Fruit fly (Drosophila melanogaster): ENCODE measurements around the gene Xport-A.
A peak's percentile ranks its signal among the peaks of the same experiment; 100 is the strongest.

Gene Xport-A

dm6 chr3R:19909541-19910182 lies 5.5 kb downstream of the Xport-A start:
- TF ChIP-seq usp (GFP tag; optimal IDR thresholded peaks at IDR 0.05), result no peak
- no peak for TF ChIP-seq Hnf4 (GFP tag; optimal IDR thresholded peaks at IDR 0.05)
- no peak for TF ChIP-seq tai (GFP tag; optimal IDR thresholded peaks at IDR 0.05)
- TF ChIP-seq Jra (GFP tag; optimal IDR thresholded peaks at IDR 0.05), result no peak
- TF ChIP-seq psq (GFP tag; optimal IDR thresholded peaks at IDR 0.05), result no peak
- no peak for TF ChIP-seq woc (GFP tag; optimal IDR thresholded peaks at IDR 0.05)
- TF ChIP-seq dl (GFP tag; optimal IDR thresholded peaks at IDR 0.05; ENCODE audit: insufficient read depth in 1 of 2, partially characterized antibody in 2 of 2), result no peak
- no peak for TF ChIP-seq Mio (GFP tag; optimal IDR thresholded peaks at IDR 0.05)
- TF ChIP-seq Abd-B (GFP tag; optimal IDR thresholded peaks at IDR 0.05), result no peak
- TF ChIP-seq br (GFP tag; optimal IDR thresholded peaks at IDR 0.05), result no peak
- no peak for TF ChIP-seq Myc (optimal IDR thresholded peaks at IDR 0.05)
- TF ChIP-seq sv (GFP tag; optimal IDR thresholded peaks at IDR 0.05), result no peak
- no peak for TF ChIP-seq rgr (GFP tag; optimal IDR thresholded peaks at IDR 0.05)
- TF ChIP-seq sage (GFP tag; optimal IDR thresholded peaks at IDR 0.05), result no peak
- no peak for TF ChIP-seq Sp1 (GFP tag; optimal IDR thresholded peaks at IDR 0.05)
- no peak for TF ChIP-seq Rel (GFP tag; optimal IDR thresholded peaks at IDR 0.05)
- no peak for TF ChIP-seq Rel (tag; optimal IDR thresholded peaks at IDR 0.05)
- no peak for TF ChIP-seq ey (GFP tag; optimal IDR thresholded peaks at IDR 0.05)
- TF ChIP-seq Hr78 (GFP tag; optimal IDR thresholded peaks at IDR 0.05), result no peak

dm6 chr3R:19908863-19909343 lies 6.3 kb downstream of the Xport-A start:
- TF ChIP-seq h (GFP tag; optimal IDR thresholded peaks at IDR 0.05) (peak; percentile 88), Vsx2 (GFP tag; optimal IDR thresholded peaks at IDR 0.05; ENCODE audit: partially characterized antibody) (no peak), dmrt93B (GFP tag; optimal IDR thresholded peaks at IDR 0.05) (peak; percentile 44), psq (GFP tag; optimal IDR thresholded peaks at IDR 0.05) (peak; percentile 69), sage (GFP tag; optimal IDR thresholded peaks at IDR 0.05) (peak; percentile 40), foxo (GFP tag; optimal IDR thresholded peaks at IDR 0.05) (peak; percentile 5 to 85), Jra (GFP tag; optimal IDR thresholded peaks at IDR 0.05) (peak; percentile 56), OdsH (GFP tag; optimal IDR thresholded peaks at IDR 0.05) (peak; percentile 82), CrebA (GFP tag; optimal IDR thresholded peaks at IDR 0.05; ENCODE audit: borderline replicate concordance) (no peak), HLH106 (tag; optimal IDR thresholded peaks at IDR 0.05) (peak; percentile 40), Hr78 (GFP tag; optimal IDR thresholded peaks at IDR 0.05) (no peak), jim (GFP tag; optimal IDR thresholded peaks at IDR 0.05) (no peak), pan (optimal IDR thresholded peaks at IDR 0.05) (no peak), ey (GFP tag; optimal IDR thresholded peaks at IDR 0.05) (peak; percentile 83), Rel (GFP tag; optimal IDR thresholded peaks at IDR 0.05) (peak; percentile 17), Rel (tag; optimal IDR thresholded peaks at IDR 0.05) (no peak), N (GFP tag; optimal IDR thresholded peaks at IDR 0.05) (no peak), rgr (GFP tag; optimal IDR thresholded peaks at IDR 0.05) (peak; percentile 87), Mio (GFP tag; optimal IDR thresholded peaks at IDR 0.05) (no peak), br (GFP tag; optimal IDR thresholded peaks at IDR 0.05) (peak; percentile 88), CG32264 (GFP tag; optimal IDR thresholded peaks at IDR 0.05) (peak; percentile 64), usp (GFP tag; optimal IDR thresholded peaks at IDR 0.05) (no peak), Sp1 (GFP tag; optimal IDR thresholded peaks at IDR 0.05) (peak; percentile 39), sv (GFP tag; optimal IDR thresholded peaks at IDR 0.05) (peak; percentile 77), Dfd (GFP tag; optimal IDR thresholded peaks at IDR 0.05) (no peak), brk (GFP tag; optimal IDR thresholded peaks at IDR 0.05) (peak; percentile 75), woc (GFP tag; optimal IDR thresholded peaks at IDR 0.05) (peak; percentile 41), Hnf4 (GFP tag; optimal IDR thresholded peaks at IDR 0.05) (peak; percentile 80), dsf (GFP tag; optimal IDR thresholded peaks at IDR 0.05; ENCODE audit: borderline replicate concordance) (peak; percentile 23), fru (GFP tag; optimal IDR thresholded peaks at IDR 0.05) (peak; percentile 69), Hr83 (GFP tag; optimal IDR thresholded peaks at IDR 0.05; ENCODE audit: poor library complexity, severe bottlenecking) (peak; percentile 45)

dm6 chr3R:19905932-19906439 lies 9.2 kb downstream of the Xport-A start:
- TF ChIP-seq Jra (GFP tag; optimal IDR thresholded peaks at IDR 0.05), result peak; percentile 92
- TF ChIP-seq tai (GFP tag; optimal IDR thresholded peaks at IDR 0.05), result peak; percentile 89
- TF ChIP-seq usp (GFP tag; optimal IDR thresholded peaks at IDR 0.05), result no peak
- no peak for TF ChIP-seq Vsx2 (GFP tag; optimal IDR thresholded peaks at IDR 0.05; ENCODE audit: partially characterized antibody)
- TF ChIP-seq Dif (GFP tag; optimal IDR thresholded peaks at IDR 0.05; ENCODE audit: partially characterized antibody), result peak; percentile 42
- peak; percentile 86 for TF ChIP-seq psq (GFP tag; optimal IDR thresholded peaks at IDR 0.05)
- TF ChIP-seq Sp1 (GFP tag; optimal IDR thresholded peaks at IDR 0.05), result peak; percentile 86
- no peak for TF ChIP-seq Dfd (GFP tag; optimal IDR thresholded peaks at IDR 0.05)
- TF ChIP-seq h (GFP tag; optimal IDR thresholded peaks at IDR 0.05), result peak; percentile 95
- TF ChIP-seq ey (GFP tag; optimal IDR thresholded peaks at IDR 0.05), result peak; percentile 96
- peak; percentile 10 for TF ChIP-seq jim (GFP tag; optimal IDR thresholded peaks at IDR 0.05)
- peak; percentile 56 for TF ChIP-seq dsf (GFP tag; optimal IDR thresholded peaks at IDR 0.05; ENCODE audit: borderline replicate concordance)
- TF ChIP-seq CG32264 (GFP tag; optimal IDR thresholded peaks at IDR 0.05), result peak; percentile 66
- TF ChIP-seq OdsH (GFP tag; optimal IDR thresholded peaks at IDR 0.05), result peak; percentile 95
- TF ChIP-seq HLH106 (tag; optimal IDR thresholded peaks at IDR 0.05), result peak; percentile 89
- TF ChIP-seq Hr78 (GFP tag; optimal IDR thresholded peaks at IDR 0.05), result no peak
- peak; percentile 55 for TF ChIP-seq sage (GFP tag; optimal IDR thresholded peaks at IDR 0.05)
- peak; percentile 96 for TF ChIP-seq rgr (GFP tag; optimal IDR thresholded peaks at IDR 0.05)
- TF ChIP-seq Mio (GFP tag; optimal IDR thresholded peaks at IDR 0.05), result peak; percentile 78
- TF ChIP-seq pan (optimal IDR thresholded peaks at IDR 0.05), result no peak
- TF ChIP-seq Myc (optimal IDR thresholded peaks at IDR 0.05), result no peak
- TF ChIP-seq N (GFP tag; optimal IDR thresholded peaks at IDR 0.05), result no peak
- TF ChIP-seq Abd-B (GFP tag; optimal IDR thresholded peaks at IDR 0.05), result no peak
- TF ChIP-seq sv (GFP tag; optimal IDR thresholded peaks at IDR 0.05), result peak; percentile 68
- TF ChIP-seq dmrt93B (GFP tag; optimal IDR thresholded peaks at IDR 0.05), result peak; percentile 83
- peak; percentile 45 for TF ChIP-seq GATAd (GFP tag; optimal IDR thresholded peaks at IDR 0.05)
- TF ChIP-seq brk (GFP tag; optimal IDR thresholded peaks at IDR 0.05), result no peak
- TF ChIP-seq CrebA (GFP tag; optimal IDR thresholded peaks at IDR 0.05; ENCODE audit: borderline replicate concordance), result no peak
- peak; percentile 95 for TF ChIP-seq fru (GFP tag; optimal IDR thresholded peaks at IDR 0.05)
- peak; percentile 95 for TF ChIP-seq br (GFP tag; optimal IDR thresholded peaks at IDR 0.05)
- TF ChIP-seq CG9705 (GFP tag; optimal IDR thresholded peaks at IDR 0.05), result peak; percentile 52

All from whole organism, wandering third instar larva.